Fruit fly (Drosophila melanogaster) whole organism, embryonic: ENCODE measurements around the gene GIIIspla2.

Experiments used
- Ada2b ChIP-seq: fragments of 200-800 bp; sonication (Bioruptor generic); IDR thresholded peaks from 2 replicates; pipeline ENCODE4 v1.3.6; 2022; ENCODE audit warnings: missing biosample characterization, missing genetic modification characterization
- CG10959 ChIP-seq: fragments of 200-800 bp; sonication (Bioruptor generic); IDR thresholded peaks from 2 replicates; pipeline ENCODE4 v1.3.6; 2022; ENCODE audit warnings: missing biosample characterization, missing genetic modification characterization
- CG10979 ChIP-seq: fragments of 200-800 bp; sonication (Bioruptor generic); optimal IDR thresholded peaks from 2 replicates; lab custom pipeline; 2018; ENCODE audit warnings: missing biosample characterization, mild to moderate bottlenecking, missing genetic modification characterization, moderate library complexity
- CG11085 ChIP-seq: fragments of 200-800 bp; sonication (Bioruptor generic); IDR thresholded peaks from 2 replicates; pipeline ENCODE4 v1.3.6; 2022; ENCODE audit warnings: missing biosample characterization, missing genetic modification characterization
- CG1529 ChIP-seq: fragments of 200-800 bp; sonication (Bioruptor generic); optimal IDR thresholded peaks from 3 replicates; lab custom pipeline; 2018; ENCODE audit warnings: missing biosample characterization, missing genetic modification characterization
- CG15514 ChIP-seq: fragments of 200-800 bp; sonication (Bioruptor generic); optimal IDR thresholded peaks from 3 replicates; lab custom pipeline; 2017; ENCODE audit warnings: missing biosample characterization, missing genetic modification characterization, mild to moderate bottlenecking, moderate library complexity, missing genetic modification reagents
- CG1603 ChIP-seq: fragments of 200-800 bp; sonication (Bioruptor generic); optimal IDR thresholded peaks from 2 replicates; lab custom pipeline; 2019; ENCODE audit warnings: missing biosample characterization, mild to moderate bottlenecking, missing genetic modification characterization, moderate library complexity
- CG1647 ChIP-seq: fragments of 200-800 bp; sonication (Bioruptor generic); optimal IDR thresholded peaks from 3 replicates; lab custom pipeline; 2016; ENCODE audit warnings: missing biosample characterization, missing genetic modification characterization
- CG16779 ChIP-seq: fragments of 200-800 bp; sonication (Bioruptor generic); IDR thresholded peaks from 2 replicates; pipeline ENCODE4 v1.3.6; 2022; ENCODE audit warnings: missing biosample characterization, missing genetic modification characterization
- CG17359 ChIP-seq: fragments of 200-800 bp; sonication (Bioruptor generic); optimal IDR thresholded peaks from 3 replicates; lab custom pipeline; 2018; ENCODE audit warnings: missing biosample characterization, mild to moderate bottlenecking, missing genetic modification characterization, moderate library complexity
- CG17385 ChIP-seq: fragments of 200-800 bp; sonication (Bioruptor generic); optimal IDR thresholded peaks from 3 replicates; lab custom pipeline; 2018; ENCODE audit warnings: missing biosample characterization, mild to moderate bottlenecking, missing genetic modification characterization
- CG1792 ChIP-seq: fragments of 200-800 bp; sonication (Bioruptor generic); optimal IDR thresholded peaks from 2 replicates; lab custom pipeline; 2016; ENCODE audit warnings: missing biosample characterization, missing genetic modification characterization
- CG18011 ChIP-seq: fragments of 200-800 bp; sonication (Bioruptor generic); optimal IDR thresholded peaks from 2 replicates; lab custom pipeline; 2017; ENCODE audit warnings: missing biosample characterization, missing genetic modification characterization, mild to moderate bottlenecking, moderate library complexity, missing genotype
- CG18262 ChIP-seq: fragments of 200-800 bp; optimal IDR thresholded peaks from 3 replicates; lab custom pipeline; 2019; ENCODE audit warnings: missing biosample characterization, mild to moderate bottlenecking, missing genetic modification characterization, moderate library complexity
- CG18599 ChIP-seq: fragments of 200-800 bp; sonication (Bioruptor generic); optimal IDR thresholded peaks from 3 replicates; lab custom pipeline; 2017; ENCODE audit warnings: missing biosample characterization, missing genetic modification characterization, mild to moderate bottlenecking, moderate library complexity, missing genetic modification reagents
- CG31388 ChIP-seq: fragments of 200-800 bp; sonication (Bioruptor generic); optimal IDR thresholded peaks from 2 replicates; lab custom pipeline; 2016; ENCODE audit warnings: missing biosample characterization, missing genetic modification characterization
- CG4282 ChIP-seq: fragments of 200-800 bp; sonication (Bioruptor generic); optimal IDR thresholded peaks from 2 replicates; lab custom pipeline; 2016; ENCODE audit warnings: missing biosample characterization, missing genetic modification characterization
- CG4360 ChIP-seq: fragments of 200-800 bp; sonication (Bioruptor generic); IDR thresholded peaks from 2 replicates; pipeline ENCODE4 v1.3.6; 2022; ENCODE audit warnings: missing biosample characterization, missing genetic modification characterization
- CG4730 ChIP-seq: fragments of 200-800 bp; sonication (Bioruptor generic); IDR thresholded peaks from 2 replicates; pipeline ENCODE4 v1.3.6; 2022; ENCODE audit warnings: missing biosample characterization, missing genetic modification characterization
- CG4820 ChIP-seq: fragments of 200-800 bp; sonication (Bioruptor generic); optimal IDR thresholded peaks from 3 replicates; lab custom pipeline; 2016; ENCODE audit warnings: missing biosample characterization, missing genetic modification characterization
- CG6175 ChIP-seq: fragments of 200-800 bp; sonication (Bioruptor generic); IDR thresholded peaks from 3 replicates; pipeline ENCODE4 v1.3.6; 2022; ENCODE audit warnings: missing biosample characterization, missing genetic modification characterization
- CG7271 ChIP-seq: fragments of 200-800 bp; sonication (Bioruptor generic); optimal IDR thresholded peaks from 2 replicates; lab custom pipeline; 2018; ENCODE audit warnings: missing biosample characterization, mild to moderate bottlenecking, missing genetic modification characterization, moderate library complexity
- CG7357 ChIP-seq: fragments of 200-800 bp; sonication (Bioruptor generic); IDR thresholded peaks from 3 replicates; pipeline ENCODE4 v1.3.6; 2022; ENCODE audit warnings: missing biosample characterization, missing genetic modification characterization
- CG9215 ChIP-seq: fragments of 200-800 bp; sonication (Bioruptor generic); IDR thresholded peaks from 2 replicates; pipeline ENCODE4 v1.3.6; 2022; ENCODE audit warnings: missing biosample characterization, missing genetic modification characterization
- H15 ChIP-seq: fragments of 200-800 bp; sonication (Bioruptor generic); IDR thresholded peaks from 3 replicates; pipeline ENCODE4 v1.3.6; 2022; ENCODE audit warnings: missing biosample characterization, missing genetic modification characterization
- Kr ChIP-seq: fragments of 200-800 bp; sonication (Bioruptor generic); optimal IDR thresholded peaks from 2 replicates; lab custom pipeline; 2017; ENCODE audit warnings: missing biosample characterization, mild to moderate bottlenecking, missing genetic modification characterization
- MBD-R2 ChIP-seq: fragments of 200-800 bp; sonication (Bioruptor generic); IDR thresholded peaks from 2 replicates; pipeline ENCODE4 v1.3.6; 2022; ENCODE audit warnings: missing biosample characterization, missing genetic modification characterization
- Oli ChIP-seq: fragments of 200-800 bp; sonication (Bioruptor generic); optimal IDR thresholded peaks from 2 replicates; lab custom pipeline; 2018; ENCODE audit warnings: missing biosample characterization, mild to moderate bottlenecking, missing genetic modification characterization, moderate library complexity
- Opbp ChIP-seq: fragments of 200-800 bp; sonication (Bioruptor generic); IDR thresholded peaks from 3 replicates; pipeline ENCODE4 v1.3.6; 2022; ENCODE audit warnings: missing biosample characterization, missing genetic modification characterization; ENCODE audit not compliant: partially characterized antibody
- Ptx1 ChIP-seq: fragments of 200-800 bp; sonication (Bioruptor generic); IDR thresholded peaks from 2 replicates; pipeline ENCODE4 v1.3.6; 2022; ENCODE audit warnings: missing biosample characterization, missing genetic modification characterization
- Ravus ChIP-seq: fragments of 200-800 bp; sonication (Bioruptor generic); IDR thresholded peaks from 2 replicates; pipeline ENCODE4 v1.3.6; 2022; ENCODE audit warnings: missing biosample characterization, missing genetic modification characterization
- Taf1 ChIP-seq: fragments of 200-800 bp; sonication (Bioruptor generic); IDR thresholded peaks from 2 replicates; pipeline ENCODE4 v1.3.6; 2022; ENCODE audit warnings: missing biosample characterization, missing genetic modification characterization
- Xbp1 ChIP-seq: fragments of 200-800 bp; sonication (Bioruptor generic); optimal IDR thresholded peaks from 3 replicates; lab custom pipeline; 2016; ENCODE audit warnings: missing biosample characterization, mild to moderate bottlenecking, missing genetic modification characterization
- abd-A ChIP-seq: fragments of 200-800 bp; sonication (Bioruptor generic); optimal IDR thresholded peaks from 3 replicates; lab custom pipeline; 2019; ENCODE audit warnings: missing biosample characterization, mild to moderate bottlenecking, missing genetic modification characterization, moderate library complexity
- dm ChIP-seq: fragments of 200-800 bp; sonication (Bioruptor generic); optimal IDR thresholded peaks from 3 replicates; lab custom pipeline; 2016; ENCODE audit warnings: missing biosample characterization, missing genetic modification characterization
- gem ChIP-seq: fragments of 200-800 bp; sonication (Bioruptor generic); optimal IDR thresholded peaks from 2 replicates; lab custom pipeline; 2019; ENCODE audit warnings: missing biosample characterization, mild to moderate bottlenecking, missing genetic modification characterization, moderate library complexity
- hkb ChIP-seq, 2 experiments: fragments of 200-800 bp in 1 of 2; fragments of >200 bp in 1 of 2; sonication (Bioruptor generic) in 1 of 2; IDR thresholded peaks in 1 of 2; optimal IDR thresholded peaks in 1 of 2; 2 replicates each; pipeline versions ENCODE4 v1.3.6 to Lab custom; 2017 to 2022; ENCODE audit warnings: missing biosample characterization in 1 of 2, missing genetic modification characterization in 1 of 2
- ken ChIP-seq: fragments of 200-800 bp; sonication (Bioruptor generic); IDR thresholded peaks from 3 replicates; pipeline ENCODE4 v1.3.6; 2022; ENCODE audit warnings: missing biosample characterization, missing genetic modification characterization
- lov ChIP-seq, 2 experiments: fragments of 200-800 bp in 1 of 2; fragments of >200 bp in 1 of 2; sonication (Bioruptor generic) in 1 of 2; IDR thresholded peaks in 1 of 2; optimal IDR thresholded peaks in 1 of 2; 2 replicates in 1 of 2; 3 replicates in 1 of 2; pipeline versions ENCODE4 v1.3.6 to Lab custom; 2017 to 2022; ENCODE audit warnings: missing biosample characterization in 1 of 2, missing genetic modification characterization in 1 of 2
- oc ChIP-seq: fragments of 200-800 bp; sonication (Bioruptor generic); optimal IDR thresholded peaks from 2 replicates; lab custom pipeline; 2018; ENCODE audit warnings: missing biosample characterization, mild to moderate bottlenecking, missing genetic modification characterization, moderate library complexity
- org-1 ChIP-seq: fragments of 200-800 bp; sonication (Bioruptor generic); optimal IDR thresholded peaks from 2 replicates; lab custom pipeline; 2017; ENCODE audit warnings: missing biosample characterization, missing genetic modification characterization
- p53 ChIP-seq: fragments of 200-800 bp; sonication (Bioruptor generic); optimal IDR thresholded peaks from 2 replicates; lab custom pipeline; 2016; ENCODE audit warnings: missing biosample characterization, missing genetic modification characterization
- sc ChIP-seq, 3 experiments: fragments of >200 bp in 2 of 3; fragments of 200-800 bp in 1 of 3; sonication (Bioruptor generic) in 1 of 3; optimal IDR thresholded peaks; 2 replicates in 2 of 3; 3 replicates in 1 of 3; lab custom pipeline; 2017; ENCODE audit warnings: mild to moderate bottlenecking in 1 of 3, missing biosample characterization in 1 of 3, missing genetic modification characterization in 1 of 3, missing genetic modification reagents in 1 of 3
- scrt ChIP-seq: fragments of 200-800 bp; sonication (Bioruptor generic); optimal IDR thresholded peaks from 2 replicates; lab custom pipeline; 2018; ENCODE audit warnings: missing biosample characterization, mild to moderate bottlenecking, missing genetic modification characterization, moderate library complexity
- sim ChIP-seq: fragments of 200-800 bp; sonication (Bioruptor generic); IDR thresholded peaks from 2 replicates; pipeline ENCODE4 v1.3.6; 2022; ENCODE audit warnings: missing biosample characterization, missing genetic modification characterization
- sima ChIP-seq: fragments of 200-800 bp; sonication (Bioruptor generic); optimal IDR thresholded peaks from 2 replicates; lab custom pipeline; 2016; ENCODE audit warnings: missing biosample characterization, missing genetic modification characterization
- tio ChIP-seq: fragments of 200-800 bp; sonication (Bioruptor generic); optimal IDR thresholded peaks from 2 replicates; lab custom pipeline; 2017; ENCODE audit warnings: missing biosample characterization, missing genetic modification characterization, inconsistent platforms
- trh ChIP-seq: fragments of 200-800 bp; sonication (Bioruptor generic); optimal IDR thresholded peaks from 2 replicates; lab custom pipeline; 2016; ENCODE audit warnings: missing biosample characterization, missing genetic modification characterization
- unc-4 ChIP-seq: fragments of 200-800 bp; sonication (Bioruptor generic); IDR thresholded peaks from 2 replicates; pipeline ENCODE4 v1.3.6; 2022; ENCODE audit warnings: missing biosample characterization, missing genetic modification characterization; ENCODE audit not compliant: partially characterized antibody

GIIIspla2 gene

dm6 chrX:8115717-8116311 lies 41.6 kb upstream of the GIIIspla2 start, which contains the start of gene Gclc (continued):
- TF ChIP-seq dm = peak; percentile 81
- no peak for TF ChIP-seq CG31388 (GFP tag; lab: Kevin White, UChicago)
- TF ChIP-seq MBD-R2 (GFP tag; lab: Robert Waterston, UW) = no peak; the same call in 1 of the 2 replicates
- TF ChIP-seq CG4282 = no peak
- TF ChIP-seq scrt (GFP tag; lab: Kevin White, UChicago) = peak; percentile 47
- TF ChIP-seq H15 (GFP tag; lab: Robert Waterston, UW) = no peak
- no peak for TF ChIP-seq CG18262
- TF ChIP-seq CG1647 (GFP tag; lab: Kevin White, UChicago) = no peak
- TF ChIP-seq CG16779 = no peak
- peak; percentile 23; the same call in 1 of the 3 replicates for TF ChIP-seq Opbp (GFP tag; lab: Robert Waterston, UW)
- no peak for TF ChIP-seq CG7357 (GFP tag; lab: Robert Waterston, UW)
- TF ChIP-seq CG9215 (GFP tag; lab: Robert Waterston, UW) = no peak
- no peak for TF ChIP-seq CG4730 (GFP tag; lab: Robert Waterston, UW)
- no peak for TF ChIP-seq CG11085 (GFP tag; lab: Robert Waterston, UW)
- TF ChIP-seq sc (optimal IDR thresholded peaks at IDR 0.05; lab: Kevin White, UChicago) = no peak
- TF ChIP-seq sc (GFP tag; optimal IDR thresholded peaks at IDR 0.05; lab: Kevin White, UChicago) = no peak
- TF ChIP-seq sima = no peak
- TF ChIP-seq CG15514 (GFP tag; lab: Kevin White, UChicago) = peak; percentile 39
- TF ChIP-seq CG10959 (GFP tag; lab: Robert Waterston, UW) = no peak
- TF ChIP-seq CG1603 = peak; percentile 42
- no peak for TF ChIP-seq Ptx1 (GFP tag; lab: Robert Waterston, UW)
- TF ChIP-seq CG4820 = no peak
- TF ChIP-seq abd-A (tag; lab: Kevin White, UChicago) = no peak
- no peak for TF ChIP-seq CG17385 (GFP tag; lab: Kevin White, UChicago)
- no peak for TF ChIP-seq CG18599 (GFP tag; lab: Kevin White, UChicago)
- no peak for TF ChIP-seq Taf1 (GFP tag; lab: Robert Waterston, UW)
- no peak for TF ChIP-seq CG17359
- TF ChIP-seq CG6175 (GFP tag; lab: Robert Waterston, UW) = no peak
- TF ChIP-seq trh (GFP tag; lab: Kevin White, UChicago) = no peak
- no peak for TF ChIP-seq org-1 (GFP tag; lab: Kevin White, UChicago)
- TF ChIP-seq CG4360 = no peak
- no peak for TF ChIP-seq CG1792 (GFP tag; lab: Kevin White, UChicago)
- no peak for TF ChIP-seq tio (GFP tag; lab: Kevin White, UChicago)
- no peak for TF ChIP-seq Ada2b
- no peak for TF ChIP-seq Ravus
- TF ChIP-seq Kr (GFP tag; lab: Kevin White, UChicago) = no peak
- TF ChIP-seq p53 (GFP tag; lab: Kevin White, UChicago) = no peak
- TF ChIP-seq gem (tag; lab: Kevin White, UChicago) = no peak
- TF ChIP-seq CG1529 (GFP tag; lab: Kevin White, UChicago) = no peak
- no peak for TF ChIP-seq CG7271 (tag; lab: Kevin White, UChicago)
- TF ChIP-seq Oli = no peak
- TF ChIP-seq sim (GFP tag; lab: Robert Waterston, UW) = no peak
- 0 out of 3 replicates have a peak, but pooled peaks have one; percentile 18 for TF ChIP-seq ken
- TF ChIP-seq CG18011 (GFP tag; lab: Kevin White, UChicago) = no peak
- no peak for TF ChIP-seq hkb (optimal IDR thresholded peaks at IDR 0.05; lab: Kevin White, UChicago)
- TF ChIP-seq hkb (GFP tag; IDR thresholded peaks at IDR 0.05; lab: Robert Waterston, UW) = no peak
- TF ChIP-seq Xbp1 (GFP tag; lab: Kevin White, UChicago) = no peak
- peak; percentile 52; the same call in 1 of the 2 replicates for TF ChIP-seq unc-4 (GFP tag; lab: Robert Waterston, UW)
- no peak for TF ChIP-seq lov (optimal IDR thresholded peaks at IDR 0.05; lab: Kevin White, UChicago)
- TF ChIP-seq lov (GFP tag; IDR thresholded peaks at IDR 0.05; lab: Robert Waterston, UW) = no peak
- no peak for TF ChIP-seq CG10979 (tag; lab: Kevin White, UChicago)
- no peak for TF ChIP-seq oc
